Fruit fly (Drosophila melanogaster) whole organism, wandering third instar larva: ENCODE results near the gene dsx-c73A.

Experiments
- Abd-B ChIP-seq: fragments of >200 bp; optimal IDR thresholded peaks from 2 replicates; lab custom pipeline; 2017; ENCODE audit warnings: missing biosample characterization, missing genetic modification characterization
- CG32264 ChIP-seq: fragments of 200-800 bp; sonication (Bioruptor generic); optimal IDR thresholded peaks from 2 replicates; lab custom pipeline; 2016; ENCODE audit warnings: missing biosample characterization, missing genetic modification characterization
- GATAd ChIP-seq: sonication (Bioruptor generic); optimal IDR thresholded peaks from 2 replicates; lab custom pipeline; 2016; ENCODE audit warnings: missing biosample characterization, missing genetic modification characterization
- Myc ChIP-seq: fragments of >200 bp; optimal IDR thresholded peaks from 2 replicates; lab custom pipeline; 2017
- N ChIP-seq: fragments of >200 bp; optimal IDR thresholded peaks from 2 replicates; lab custom pipeline; 2018; ENCODE audit warnings: missing biosample characterization, missing external identifiers, missing genetic modification characterization
- Rel ChIP-seq, 2 experiments: fragments of 200-800 bp; sonication (Bioruptor generic) in 1 of 2; optimal IDR thresholded peaks; 2 replicates in 1 of 2; 3 replicates in 1 of 2; lab custom pipeline; 2016 to 2019; ENCODE audit warnings: mild to moderate bottlenecking in 2 of 2, missing biosample characterization in 2 of 2, missing genetic modification characterization in 2 of 2, moderate library complexity in 1 of 2
- br ChIP-seq: fragments of 200-800 bp; sonication (Bioruptor generic); optimal IDR thresholded peaks from 2 replicates; lab custom pipeline; 2016; ENCODE audit warnings: missing biosample characterization, missing genetic modification characterization
- dl ChIP-seq, 2 experiments: fragments of 175-275, 200-275 bp in 1 of 2; fragments of 200-275 bp in 1 of 2; sonication (Bioruptor generic); optimal IDR thresholded peaks; lab custom pipeline; 2018; ENCODE audit warnings: mild to moderate bottlenecking in 2 of 2, missing biosample characterization in 2 of 2, missing genetic modification characterization in 2 of 2, moderate library complexity in 2 of 2; ENCODE audit not compliant: partially characterized antibody in 2 of 2, insufficient read depth in 1 of 2
- dsf ChIP-seq: sonication (Bioruptor generic); optimal IDR thresholded peaks from 2 replicates; lab custom pipeline; 2016; ENCODE audit warnings: missing biosample characterization, missing genetic modification characterization, borderline replicate concordance
- ey ChIP-seq: fragments of 200-800 bp; sonication (Bioruptor generic); optimal IDR thresholded peaks from 2 replicates; lab custom pipeline; 2016; ENCODE audit warnings: missing biosample characterization, missing genetic modification characterization
- fru ChIP-seq: fragments of 200-800 bp; sonication (Bioruptor generic); optimal IDR thresholded peaks from 3 replicates; lab custom pipeline; 2016; ENCODE audit warnings: missing biosample characterization, mild to moderate bottlenecking, missing genetic modification characterization
- sage ChIP-seq: fragments of 200-800 bp; sonication (Bioruptor generic); optimal IDR thresholded peaks from 2 replicates; lab custom pipeline; 2016; ENCODE audit warnings: missing biosample characterization, mild to moderate bottlenecking, missing genetic modification characterization
- woc ChIP-seq: sonication (Bioruptor generic); optimal IDR thresholded peaks from 2 replicates; lab custom pipeline; 2016; ENCODE audit warnings: missing biosample characterization, mild to moderate bottlenecking, missing genetic modification characterization

DNA sequence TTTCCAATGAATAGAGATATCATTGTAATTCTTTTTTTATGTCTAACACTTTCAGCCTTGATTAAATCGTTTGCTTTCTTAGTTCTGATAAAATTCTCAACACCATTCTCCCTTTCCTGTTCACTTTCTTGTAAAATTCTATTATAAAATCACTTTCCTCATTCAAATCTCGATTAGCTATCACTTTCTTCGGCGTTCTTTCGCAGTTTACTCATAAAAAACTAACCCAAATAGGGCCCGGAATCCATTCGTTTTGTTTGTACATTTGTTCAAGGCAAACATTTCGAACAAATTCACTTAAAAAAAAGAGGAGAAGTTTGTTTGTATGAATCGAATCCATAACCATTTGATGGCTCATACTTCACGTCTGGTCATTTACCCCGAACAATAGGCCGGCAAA is 18.2 kb downstream of the dsx-c73A start:
- TF ChIP-seq fru (GFP tag; lab: Kevin White, UChicago) (no peak), br (GFP tag; lab: Kevin White, UChicago) (no peak), ey (no peak), dl (GFP tag; optimal IDR thresholded peaks at IDR 0.05; lab: Kevin White, UChicago; ENCODE audit: insufficient read depth in 1 of 2, partially characterized antibody in 2 of 2) (no peak), Abd-B (GFP tag; lab: Kevin White, UChicago) (no peak), dsf (GFP tag; lab: Kevin White, UChicago) (no peak), CG32264 (GFP tag; lab: Kevin White, UChicago) (no peak), woc (GFP tag; lab: Kevin White, UChicago) (no peak), sage (GFP tag; lab: Kevin White, UChicago) (no peak), Myc (lab: Kevin White, UChicago) (no peak), GATAd (GFP tag; lab: Kevin White, UChicago) (no peak), Rel (GFP tag; optimal IDR thresholded peaks at IDR 0.05; lab: Kevin White, UChicago) (no peak), Rel (tag; optimal IDR thresholded peaks at IDR 0.05; lab: Kevin White, UChicago) (no peak), N (GFP tag; lab: Kevin White, UChicago) (no peak)
